Worm (Caenorhabditis elegans) whole organism, L3 larva: Measurements from ENCODE around the gene ppm-1.D.

Source experiments
- R02D3.7 ChIP-seq: fragments of 150-350 bp; optimal IDR thresholded peaks from 2 replicates; lab custom pipeline; 2014; ENCODE audit warnings: missing biosample characterization, missing genetic modification characterization
- ZK546.5 ChIP-seq: sonication (generic microtip); optimal IDR thresholded peaks from 2 replicates; lab custom pipeline; 2017; ENCODE audit warnings: missing biosample characterization, missing genetic modification characterization
- aly-2 ChIP-seq: fragments of 150-350 bp; optimal IDR thresholded peaks from 2 replicates; lab custom pipeline; 2014; ENCODE audit warnings: missing biosample characterization, missing genetic modification characterization
- ceh-28 ChIP-seq: fragments of 150-350 bp; optimal IDR thresholded peaks from 2 replicates; lab custom pipeline; 2014; ENCODE audit warnings: missing biosample characterization, missing genetic modification reagents, missing genetic modification characterization
- ceh-82 ChIP-seq: fragments of 150-350 bp; optimal IDR thresholded peaks from 2 replicates; lab custom pipeline; 2014; ENCODE audit warnings: missing biosample characterization, missing genetic modification characterization
- ceh-9 ChIP-seq: sonication (generic microtip); optimal IDR thresholded peaks from 2 replicates; lab custom pipeline; 2018; ENCODE audit warnings: missing biosample characterization, missing genetic modification characterization
- elt-1 ChIP-seq: fragments of 150-350 bp; optimal IDR thresholded peaks from 2 replicates; lab custom pipeline; 2014; ENCODE audit warnings: missing biosample characterization, missing genetic modification characterization
- elt-2 ChIP-seq: sonication (generic microtip); optimal IDR thresholded peaks from 2 replicates; lab custom pipeline; 2016; ENCODE audit warnings: missing genetic modification reagents, mild to moderate bottlenecking, missing genetic modification characterization, missing compliant biosample characterization
- eor-1 ChIP-seq, 2 experiments: fragments of 150-350 bp; optimal IDR thresholded peaks; 2 replicates each; lab custom pipeline; 2014 to 2018; ENCODE audit warnings: missing biosample characterization in 2 of 2, missing genetic modification characterization in 2 of 2
- fkh-10 ChIP-seq: sonication (generic microtip); optimal IDR thresholded peaks from 2 replicates; lab custom pipeline; 2017; ENCODE audit warnings: missing biosample characterization, missing genetic modification reagents, missing genetic modification characterization
- fos-1 ChIP-seq: fragments of 150-350 bp; optimal IDR thresholded peaks from 2 replicates; lab custom pipeline; 2014; ENCODE audit warnings: missing biosample characterization, missing genetic modification characterization
- hmg-11 ChIP-seq: sonication (generic microtip); optimal IDR thresholded peaks from 2 replicates; lab custom pipeline; 2016; ENCODE audit warnings: missing genetic modification characterization, missing compliant biosample characterization
- lin-15B ChIP-seq: fragments of 150-350 bp; optimal IDR thresholded peaks from 2 replicates; lab custom pipeline; 2014; ENCODE audit warnings: missing biosample characterization, missing genetic modification characterization
- lin-39 ChIP-seq: fragments of 150-350 bp; optimal IDR thresholded peaks from 2 replicates; lab custom pipeline; 2018; ENCODE audit warnings: missing biosample characterization, missing genetic modification reagents, missing genetic modification characterization
- mdl-1 ChIP-seq: fragments of 150-350 bp; optimal IDR thresholded peaks from 2 replicates; lab custom pipeline; 2014; ENCODE audit warnings: missing biosample characterization, missing genetic modification characterization
- mml-1 ChIP-seq: fragments of 150-350 bp; sonication (generic microtip); optimal IDR thresholded peaks from 3 replicates; lab custom pipeline; 2014; ENCODE audit warnings: missing biosample characterization, missing genetic modification characterization
- nfya-1 ChIP-seq: sonication (generic microtip); optimal IDR thresholded peaks from 2 replicates; lab custom pipeline; 2017; ENCODE audit warnings: missing genetic modification characterization, mild to moderate bottlenecking, missing compliant biosample characterization, antibody characterized with exemption, moderate library complexity; ENCODE audit not compliant: insufficient read depth
- nhr-11 ChIP-seq: fragments of 150-350 bp; optimal IDR thresholded peaks from 2 replicates; lab custom pipeline; 2014; ENCODE audit warnings: missing biosample characterization, missing genetic modification characterization
- nhr-12 ChIP-seq: fragments of 150-350 bp; optimal IDR thresholded peaks from 2 replicates; lab custom pipeline; 2014; ENCODE audit warnings: missing biosample characterization, missing genetic modification characterization
- nhr-237 ChIP-seq: fragments of 150-350 bp; optimal IDR thresholded peaks from 2 replicates; lab custom pipeline; 2014; ENCODE audit warnings: missing biosample characterization, missing genetic modification characterization
- nhr-25 ChIP-seq: sonication (generic microtip); optimal IDR thresholded peaks from 2 replicates; lab custom pipeline; 2017; ENCODE audit warnings: missing biosample characterization, missing genetic modification characterization
- nhr-43 ChIP-seq: sonication (generic microtip); optimal IDR thresholded peaks from 2 replicates; lab custom pipeline; 2016; ENCODE audit warnings: mild to moderate bottlenecking, missing genetic modification characterization, missing compliant biosample characterization; ENCODE audit not compliant: poor library complexity, severe bottlenecking
- nhr-76 ChIP-seq: fragments of 150-350 bp; sonication (generic microtip); optimal IDR thresholded peaks from 5 replicates; lab custom pipeline; 2014; ENCODE audit warnings: missing biosample characterization, missing genetic modification characterization
- pqm-1 ChIP-seq: fragments of 150-350 bp; optimal IDR thresholded peaks from 2 replicates; lab custom pipeline; 2017; ENCODE audit warnings: missing biosample characterization, missing genetic modification characterization, inconsistent platforms
- unc-39 ChIP-seq: sonication (generic microtip); optimal IDR thresholded peaks from 4 replicates; lab custom pipeline; 2017; ENCODE audit warnings: missing biosample characterization, missing genetic modification characterization
- unc-62 ChIP-seq: fragments of 150-350 bp; sonication (generic microtip); optimal IDR thresholded peaks from 4 replicates; lab custom pipeline; 2014; ENCODE audit warnings: missing biosample characterization, missing genetic modification reagents, missing genetic modification characterization
- zag-1 ChIP-seq: fragments of 150-350 bp; optimal IDR thresholded peaks from 2 replicates; lab custom pipeline; 2014; ENCODE audit warnings: missing biosample characterization, missing genetic modification characterization
- ztf-11 ChIP-seq: fragments of 150-350 bp; optimal IDR thresholded peaks from 2 replicates; lab custom pipeline; 2014; ENCODE audit warnings: missing biosample characterization, missing genetic modification characterization
- ztf-4 ChIP-seq: fragments of 150-350 bp; optimal IDR thresholded peaks from 2 replicates; lab custom pipeline; 2014; ENCODE audit warnings: missing biosample characterization, missing genetic modification characterization

Gene ppm-1.D

DNA sequence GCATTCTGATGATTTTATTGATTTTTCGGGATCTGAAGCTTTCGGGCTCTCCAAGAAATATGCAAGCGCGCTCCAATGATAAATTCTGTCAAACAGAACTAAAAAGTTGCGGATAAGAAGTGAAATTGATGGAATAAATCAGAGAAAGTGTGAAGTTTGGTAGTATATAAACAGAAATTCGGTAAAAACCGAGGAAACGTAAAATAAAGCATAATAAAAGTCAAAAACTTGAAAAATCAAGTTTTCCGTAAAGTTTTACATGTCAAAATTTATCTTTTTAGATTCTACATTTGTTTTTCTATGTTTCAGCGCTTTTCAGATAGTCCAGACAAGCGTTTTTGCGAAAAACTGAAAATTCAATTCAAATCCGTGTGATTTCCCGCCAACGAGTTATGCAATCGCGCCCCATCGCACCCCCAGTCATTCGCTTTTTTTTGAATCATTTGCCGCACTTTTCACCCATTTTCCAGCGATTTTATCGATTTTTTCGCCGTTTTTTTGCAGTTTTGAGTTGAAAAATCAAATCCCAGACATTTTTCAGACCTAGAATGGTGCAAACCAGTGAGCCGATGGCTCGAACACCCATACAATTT, at the start of gene ppm-1.D, which contains the start of gene Y54F10BM.13:
TSS of gene ppm-1.D (plus strand) at position 540 of the 593 bp plus-strand sequence.
TSS of gene Y54F10BM.13 (minus strand) at position 51 of the 593 bp plus-strand sequence.
- no peak for TF ChIP-seq fkh-10 (GFP tag; lab: Kevin White, UChicago)
- no peak for TF ChIP-seq nhr-11 (tag; lab: Kevin White, UChicago)
- no peak for TF ChIP-seq ztf-11 (tag; lab: Kevin White, UChicago)
- TF ChIP-seq mdl-1 (tag; lab: Kevin White, UChicago): no peak
- TF ChIP-seq ceh-28 (tag; lab: Kevin White, UChicago): no peak
- TF ChIP-seq lin-39: peak; percentile 2
- no peak for TF ChIP-seq unc-62 (GFP tag; lab: Kevin White, UChicago)
- TF ChIP-seq nfya-1 (tag; lab: Kevin White, UChicago): peak; percentile 30
- peak; percentile 73 for TF ChIP-seq lin-15B (tag; lab: Kevin White, UChicago)
- peak; percentile 8 for TF ChIP-seq hmg-11 (tag; lab: Kevin White, UChicago)
- no peak for TF ChIP-seq elt-1 (tag; lab: Kevin White, UChicago)

DNA sequence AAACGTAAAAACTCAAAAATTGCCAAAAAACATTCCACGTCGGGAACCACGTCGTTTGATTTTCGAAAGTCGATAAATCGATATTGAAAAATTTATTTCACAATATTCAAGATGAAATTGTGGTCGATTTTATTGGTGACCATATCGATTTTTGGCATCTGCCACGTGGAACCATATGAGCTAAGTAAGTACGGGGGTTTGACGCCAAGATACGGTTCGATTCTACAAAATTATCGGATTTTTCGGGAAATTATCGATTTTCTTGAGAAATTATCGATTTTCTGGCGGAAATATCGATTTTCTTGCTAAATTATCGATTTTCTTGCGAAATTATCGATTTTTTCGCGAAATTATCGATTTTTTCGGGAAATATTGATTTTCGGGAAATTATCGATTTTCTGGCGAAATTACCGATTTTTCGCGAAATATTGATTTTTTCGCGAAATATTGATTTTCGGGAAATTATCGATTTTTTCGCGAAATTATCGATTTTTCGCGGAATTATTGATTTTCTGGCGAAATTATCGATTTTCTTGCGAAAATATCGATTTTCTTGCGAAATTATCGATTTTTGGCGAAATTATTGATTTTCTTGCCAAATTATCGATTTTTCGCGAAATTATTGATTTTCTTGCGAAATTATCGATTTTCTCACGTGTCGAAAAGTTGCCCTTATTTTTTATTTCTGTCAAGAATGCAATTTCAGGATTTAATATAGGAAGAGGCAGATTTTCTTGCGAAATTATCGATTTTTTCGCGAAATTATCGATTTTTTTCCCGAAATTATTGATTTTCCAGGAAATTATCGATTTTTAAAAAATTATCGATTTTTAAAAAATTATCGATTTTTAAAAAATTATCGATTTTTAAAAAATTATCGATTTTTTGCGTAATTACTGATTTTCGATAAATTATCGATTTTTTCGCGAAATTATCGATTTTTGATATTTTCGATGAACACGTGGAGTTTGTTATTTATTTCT, 49.1 kb upstream of the ppm-1.D start, which contains the start of gene Y54F10BM.3:
TSS of gene Y54F10BM.3 (plus strand) at position 51 of the 983 bp plus-strand sequence.
- TF ChIP-seq zag-1 (tag; lab: Kevin White, UChicago) (no peak), elt-1 (tag; lab: Kevin White, UChicago) (no peak), ceh-28 (tag; lab: Kevin White, UChicago) (peak; percentile 98), nhr-237 (tag; lab: Kevin White, UChicago) (no peak), pqm-1 (tag; lab: Kevin White, UChicago) (no peak)

ce11 chrIII:2283341-2283847, 48.0 kb upstream of the ppm-1.D start:
- no peak for TF ChIP-seq eor-1 (tag; optimal IDR thresholded peaks at IDR 0.05; lab: Kevin White, UChicago)
- TF ChIP-seq ceh-28 (tag; lab: Kevin White, UChicago): peak; percentile 97

DNA sequence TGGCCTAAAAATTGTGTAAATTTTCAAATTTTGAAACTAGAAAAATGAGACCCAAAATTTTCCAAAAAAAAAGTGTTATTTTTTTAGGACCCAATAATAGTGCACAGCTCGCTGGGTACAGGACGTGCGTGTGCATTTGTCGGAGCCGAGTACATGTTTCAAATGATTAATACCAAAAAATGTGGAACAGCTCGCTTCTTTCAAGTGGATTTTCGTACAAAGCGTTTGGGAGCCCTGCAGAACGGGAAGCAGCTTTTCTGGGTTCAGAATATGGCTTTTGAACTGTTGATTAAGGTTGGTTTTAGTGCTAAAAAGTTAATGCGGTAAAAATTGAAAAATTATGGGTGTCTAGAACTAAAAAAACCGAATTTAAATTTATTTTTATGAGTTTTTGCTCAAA, 43.1 kb upstream of the ppm-1.D start:
- TF ChIP-seq ZK546.5 (tag; lab: Kevin White, UChicago) (no peak), nhr-43 (no peak), lin-15B (tag; lab: Kevin White, UChicago) (no peak), ceh-9 (no peak), R02D3.7 (tag; lab: Kevin White, UChicago) (no peak), mdl-1 (tag; lab: Kevin White, UChicago) (no peak), elt-1 (tag; lab: Kevin White, UChicago) (no peak), mml-1 (tag; lab: Kevin White, UChicago) (no peak), nhr-25 (tag; lab: Kevin White, UChicago) (no peak), unc-39 (tag; lab: Kevin White, UChicago) (no peak), fkh-10 (GFP tag; lab: Kevin White, UChicago) (no peak), nhr-76 (tag; lab: Kevin White, UChicago) (no peak), nhr-12 (tag; lab: Kevin White, UChicago) (no peak), aly-2 (no peak), pqm-1 (tag; lab: Kevin White, UChicago) (no peak), nhr-11 (tag; lab: Kevin White, UChicago) (no peak), fos-1 (tag; lab: Kevin White, UChicago) (no peak), unc-62 (GFP tag; lab: Kevin White, UChicago) (no peak), ceh-82 (tag; lab: Kevin White, UChicago) (no peak)

DNA sequence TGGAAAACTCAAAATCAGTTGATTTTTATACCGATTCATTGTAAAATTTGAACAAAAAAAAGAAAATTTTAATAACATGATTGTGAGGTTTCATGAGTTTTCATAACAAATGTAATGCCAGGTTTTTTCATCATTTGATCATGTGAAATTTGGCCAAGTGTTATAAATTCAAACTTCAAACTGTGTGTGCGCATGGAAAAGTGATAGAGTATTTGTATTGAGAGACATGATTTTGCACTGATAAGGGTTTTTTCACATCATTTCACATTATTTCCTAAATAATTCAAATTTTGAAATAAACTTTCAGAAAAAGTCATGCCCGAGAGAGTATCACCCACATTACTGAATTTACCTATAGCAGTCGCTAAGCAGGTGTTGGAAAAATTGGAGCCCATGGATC, 40.2 kb upstream of the ppm-1.D start, which contains the start of gene fbxa-219:
TSS of gene fbxa-219 (plus strand) at position 277 of the 400 bp plus-strand sequence.
- TF ChIP-seq unc-62 (GFP tag; lab: Kevin White, UChicago): no peak
- no peak for TF ChIP-seq fkh-10 (GFP tag; lab: Kevin White, UChicago)
- TF ChIP-seq nfya-1 (tag; lab: Kevin White, UChicago): no peak
- peak; percentile 59 for TF ChIP-seq elt-2 (tag; lab: Kevin White, UChicago)
- TF ChIP-seq ztf-4 (tag; lab: Kevin White, UChicago): no peak
- TF ChIP-seq mdl-1 (tag; lab: Kevin White, UChicago): no peak
- no peak for TF ChIP-seq elt-1 (tag; lab: Kevin White, UChicago)
- TF ChIP-seq pqm-1 (tag; lab: Kevin White, UChicago): peak; percentile 41
- TF ChIP-seq, all 47 proteins: peak for 2
